Worm (Caenorhabditis elegans): ENCODE measurements around the gene dct-8.

Gene dct-8

ce11 chrIV:3874417-3874816 is 20.5 kb upstream of the dct-8 start:
- peak; percentile 5 for TF ChIP-seq gmeb-2 (tag; optimal IDR thresholded peaks at IDR 0.05)
- no peak for TF ChIP-seq dve-1 (tag; optimal IDR thresholded peaks at IDR 0.05)

DNA sequence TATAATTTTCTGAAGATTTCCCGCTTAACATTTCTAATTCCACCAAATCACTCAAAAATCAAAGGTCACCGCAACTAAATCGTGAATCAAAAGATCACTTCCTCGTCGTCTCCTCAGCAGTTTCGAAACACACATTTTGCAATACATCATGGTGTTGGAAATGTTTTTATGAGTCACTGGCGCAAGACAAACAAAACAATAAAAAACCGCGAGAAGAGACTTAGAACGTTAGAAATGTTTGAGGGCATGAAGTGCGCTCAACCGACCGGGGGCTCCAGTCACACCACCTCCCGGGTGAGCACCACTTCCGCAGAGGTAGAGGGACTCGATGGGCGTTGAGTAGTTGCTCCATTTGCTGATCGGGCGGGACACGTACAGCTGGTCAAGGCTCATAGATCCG is 19.6 kb upstream of the dct-8 start:
- TF ChIP-seq unc-42 (tag; optimal IDR thresholded peaks at IDR 0.05) (no peak), ceh-31 (tag; optimal IDR thresholded peaks at IDR 0.05) (no peak), fkh-10 (GFP tag; optimal IDR thresholded peaks at IDR 0.05) (no peak), K02D7.2 (tag; optimal IDR thresholded peaks at IDR 0.05) (no peak), ahr-1 (tag; optimal IDR thresholded peaks at IDR 0.05) (no peak), zip-5 (tag; optimal IDR thresholded peaks at IDR 0.05) (no peak), C08G9.2 (tag; optimal IDR thresholded peaks at IDR 0.05) (no peak), che-1 (tag; optimal IDR thresholded peaks at IDR 0.05) (no peak), ceh-45 (GFP tag; IDR thresholded peaks at IDR 0.05) (no peak), eyg-1 (tag; optimal IDR thresholded peaks at IDR 0.05) (no peak), ceh-48 (tag; optimal IDR thresholded peaks at IDR 0.05) (no peak), ets-4 (tag; optimal IDR thresholded peaks at IDR 0.05) (no peak), tbx-7 (tag; optimal IDR thresholded peaks at IDR 0.05) (no peak), lim-6 (tag; optimal IDR thresholded peaks at IDR 0.05) (no peak), pag-3 (tag; optimal IDR thresholded peaks at IDR 0.05; ENCODE audit: borderline replicate concordance) (no peak), ama-1 (optimal IDR thresholded peaks at IDR 0.05) (no peak), pha-2 (tag; optimal IDR thresholded peaks at IDR 0.05) (no peak), tbx-2 (tag; optimal IDR thresholded peaks at IDR 0.05) (no peak), npax-4 (tag; optimal IDR thresholded peaks at IDR 0.05) (no peak), hlh-15 (tag; optimal IDR thresholded peaks at IDR 0.05) (no peak)

DNA sequence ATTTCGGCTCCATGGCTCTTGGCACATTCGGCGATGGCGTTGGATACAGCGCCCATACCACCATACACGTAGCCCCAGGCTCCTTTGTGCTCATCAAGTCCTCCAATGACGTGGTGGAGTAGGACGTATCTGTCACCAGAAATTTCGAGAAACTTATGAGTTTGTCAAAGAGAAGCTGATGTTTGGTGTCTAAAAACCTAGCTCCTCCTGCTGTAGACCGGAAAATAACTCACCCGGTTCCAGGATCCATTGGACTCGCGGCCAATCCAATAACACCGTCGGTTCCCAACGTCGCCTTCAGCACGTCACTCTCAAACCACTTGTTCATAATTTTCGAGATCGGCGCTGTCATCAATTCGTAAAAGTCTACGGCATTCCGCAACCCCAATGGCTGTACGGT is 17.9 kb upstream of the dct-8 start:
- TF ChIP-seq ceh-30 (tag; optimal IDR thresholded peaks at IDR 0.05), result no peak

DNA sequence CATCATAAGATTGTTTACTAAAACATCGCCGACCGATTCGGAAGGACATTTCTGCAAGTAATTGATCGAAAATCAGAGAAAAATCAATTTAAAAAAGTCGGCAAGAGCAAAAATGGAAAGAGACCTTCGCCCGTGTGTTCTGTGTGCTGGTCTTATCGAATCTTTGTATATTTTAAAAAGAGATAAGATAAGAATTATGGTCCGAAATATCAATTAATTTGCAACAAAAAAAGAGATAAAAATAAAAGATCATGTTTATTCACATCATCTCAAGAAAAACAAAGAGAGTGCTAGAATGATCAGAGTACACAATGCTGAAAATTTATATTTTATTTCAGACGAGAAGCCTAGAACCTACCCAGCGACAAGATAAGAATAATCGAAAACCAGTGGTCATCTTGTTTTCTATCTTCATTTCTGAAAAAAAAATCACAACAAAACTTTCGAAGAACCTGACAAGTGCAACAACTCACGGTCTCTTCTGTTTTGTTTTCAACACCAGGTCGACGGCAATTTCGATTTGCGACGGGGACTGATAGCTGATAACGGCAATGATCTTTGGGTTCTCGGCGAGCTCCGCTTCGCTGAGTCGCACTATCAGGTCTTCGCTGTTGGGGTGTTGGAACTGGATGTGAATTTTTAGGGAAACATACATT is 16.5 kb upstream of the dct-8 start, which contains the start of gene F37C4.6:
TSS of gene F37C4.6 (minus strand) at position 51 of the 656 bp plus-strand sequence.
- TF ChIP-seq unc-55 (GFP tag; optimal IDR thresholded peaks at IDR 0.05) (no peak), lim-6 (tag; optimal IDR thresholded peaks at IDR 0.05) (no peak), nfya-1 (tag; optimal IDR thresholded peaks at IDR 0.05) (no peak), elt-2 (tag; optimal IDR thresholded peaks at IDR 0.05) (peak; percentile 71), F13H6.1 (tag; optimal IDR thresholded peaks at IDR 0.05) (no peak)

- TF ChIP-seq nhr-232 (tag; optimal IDR thresholded peaks at IDR 0.05) (no peak), ceh-34 (tag; optimal IDR thresholded peaks at IDR 0.05) (no peak), ref-2 (tag; optimal IDR thresholded peaks at IDR 0.05) (no peak), tbx-7 (tag; optimal IDR thresholded peaks at IDR 0.05) (no peak), unc-55 (GFP tag; optimal IDR thresholded peaks at IDR 0.05) (no peak), ceh-30 (tag; optimal IDR thresholded peaks at IDR 0.05) (no peak), eyg-1 (tag; optimal IDR thresholded peaks at IDR 0.05) (no peak), lin-11 (tag; optimal IDR thresholded peaks at IDR 0.05) (no peak), nfya-1 (tag; optimal IDR thresholded peaks at IDR 0.05) (no peak), elt-4 (tag; optimal IDR thresholded peaks at IDR 0.05) (no peak)
Measured at ce11 chrIV:3881119-3881518, 13.8 kb upstream of the dct-8 start, which contains the start of the genes F37C4.8 and oac-23. Gene F37C4.8, minus strand, starts transcription at chrIV:3881219. Gene oac-23, plus strand, starts transcription at chrIV:3881441.

DNA sequence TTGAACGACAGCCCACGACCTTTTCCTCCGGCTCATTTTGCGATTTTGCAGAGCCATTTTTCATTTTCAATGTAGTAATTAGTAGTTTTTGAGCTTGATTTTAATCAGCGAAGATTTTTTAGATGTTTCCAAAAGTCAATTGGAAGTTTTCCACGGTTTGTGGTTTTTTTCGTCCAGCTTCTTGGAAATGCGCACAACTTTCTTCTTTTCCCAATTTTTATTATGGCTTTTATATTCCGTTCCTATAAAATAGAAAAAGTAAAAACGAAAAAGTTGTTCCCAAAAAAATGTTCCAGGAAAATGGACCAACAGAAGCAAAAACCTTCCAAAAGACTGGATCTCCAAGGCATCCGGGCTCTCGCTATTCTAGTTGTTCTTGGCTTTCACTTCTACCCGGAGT is 9.5 kb upstream of the dct-8 start, which contains the start of gene oac-22:
TSS of gene oac-22 (plus strand) at position 301 of the 400 bp plus-strand sequence.
- no peak for TF ChIP-seq hlh-13 (GFP tag; optimal IDR thresholded peaks at IDR 0.05)
- TF ChIP-seq sox-4 (tag; optimal IDR thresholded peaks at IDR 0.05), result no peak
- no peak for TF ChIP-seq fkh-6 (tag; optimal IDR thresholded peaks at IDR 0.05)
